Worm (Caenorhabditis elegans): ENCODE measurements around the gene ceh-86.

ceh-86 gene

ce11 chrII:2411093-2411492, 20.8 kb downstream of the ceh-86 start:
- TF ChIP-seq tbx-2 (tag; optimal IDR thresholded peaks at IDR 0.05) = no peak
- TF ChIP-seq zip-5 (tag; optimal IDR thresholded peaks at IDR 0.05) = no peak
- TF ChIP-seq pax-1 (tag; optimal IDR thresholded peaks at IDR 0.05) = no peak
- TF ChIP-seq ahr-1 (tag; optimal IDR thresholded peaks at IDR 0.05) = no peak
- no peak for TF ChIP-seq pha-4 (tag; optimal IDR thresholded peaks at IDR 0.05)
- no peak for TF ChIP-seq gmeb-2 (tag; optimal IDR thresholded peaks at IDR 0.05)
- no peak for TF ChIP-seq fkh-10 (GFP tag; optimal IDR thresholded peaks at IDR 0.05)
- no peak for TF ChIP-seq ceh-31 (tag; optimal IDR thresholded peaks at IDR 0.05)

ce11 chrII:2403984-2404383, 27.9 kb downstream of the ceh-86 start, which contains the start of gene F16G10.1:
Gene F16G10.1, plus strand, starts transcription at chrII:2404284.
- TF ChIP-seq nhr-232 (tag; optimal IDR thresholded peaks at IDR 0.05) = no peak
- no peak for TF ChIP-seq pat-9 (tag; optimal IDR thresholded peaks at IDR 0.05)
- no peak for TF ChIP-seq pag-3 (tag; optimal IDR thresholded peaks at IDR 0.05; ENCODE audit: borderline replicate concordance)
- no peak for TF ChIP-seq C38D4.7 (GFP tag; optimal IDR thresholded peaks at IDR 0.05)
- TF ChIP-seq K09A11.1 (tag; optimal IDR thresholded peaks at IDR 0.05; ENCODE audit: insufficient read depth) = no peak
- no peak for TF ChIP-seq ceh-22 (tag; optimal IDR thresholded peaks at IDR 0.05)

ce11 chrII:2399810-2400209, 32.1 kb downstream of the ceh-86 start:
- no peak for TF ChIP-seq ceh-14 (tag; optimal IDR thresholded peaks at IDR 0.05)
- no peak for TF ChIP-seq pat-9 (tag; optimal IDR thresholded peaks at IDR 0.05)
- no peak for TF ChIP-seq unc-55 (GFP tag; optimal IDR thresholded peaks at IDR 0.05)
- TF ChIP-seq eyg-1 (tag; optimal IDR thresholded peaks at IDR 0.05) = no peak
- TF ChIP-seq syd-9 (tag; optimal IDR thresholded peaks at IDR 0.05) = no peak
- TF ChIP-seq ceh-6 (GFP tag; optimal IDR thresholded peaks at IDR 0.05) = no peak
- TF ChIP-seq madf-2 (tag; optimal IDR thresholded peaks at IDR 0.05) = no peak
- TF ChIP-seq ceh-9 (tag; optimal IDR thresholded peaks at IDR 0.05) = no peak
- no peak for TF ChIP-seq ceh-48 (tag; optimal IDR thresholded peaks at IDR 0.05)

- TF ChIP-seq fax-1 (tag; optimal IDR thresholded peaks at IDR 0.05) (no peak), ceh-19 (GFP tag; optimal IDR thresholded peaks at IDR 0.05) (no peak), gmeb-2 (tag; optimal IDR thresholded peaks at IDR 0.05) (no peak), fkh-6 (tag; optimal IDR thresholded peaks at IDR 0.05) (no peak), ets-4 (tag; optimal IDR thresholded peaks at IDR 0.05) (no peak), ceh-22 (tag; optimal IDR thresholded peaks at IDR 0.05) (no peak), dve-1 (tag; optimal IDR thresholded peaks at IDR 0.05) (no peak), nhr-232 (tag; optimal IDR thresholded peaks at IDR 0.05) (no peak), elt-2 (tag; optimal IDR thresholded peaks at IDR 0.05) (no peak), mec-3 (tag; optimal IDR thresholded peaks at IDR 0.05; ENCODE audit: borderline replicate concordance) (no peak), dmd-4 (tag; optimal IDR thresholded peaks at IDR 0.05; ENCODE audit: borderline replicate concordance) (no peak), K02D7.2 (tag; optimal IDR thresholded peaks at IDR 0.05) (no peak), sdc-2 (tag; optimal IDR thresholded peaks at IDR 0.05) (no peak), sox-2 (GFP tag; IDR thresholded peaks at IDR 0.05) (no peak), sox-4 (tag; optimal IDR thresholded peaks at IDR 0.05) (no peak)
Measured at ce11 chrII:2398884-2399283, 33.0 kb downstream of the ceh-86 start, which contains the start of gene F16G10.14. Gene F16G10.14, minus strand, starts transcription at chrII:2398984.

- TF ChIP-seq C08G9.2 (tag; optimal IDR thresholded peaks at IDR 0.05) = no peak
Measured at ce11 chrII:2395864-2396263, 36.0 kb downstream of the ceh-86 start, which contains the start of gene F16G10.13. Gene F16G10.13, minus strand, starts transcription at chrII:2395964.
